Fruit fly (Drosophila melanogaster) whole organism, embryonic: ENCODE measurements around the gene shv.

ENCODE experiments used
- Abd-B ChIP-seq: fragments of 200-800 bp; sonication (Bioruptor generic); optimal IDR thresholded peaks from 2 replicates; lab custom pipeline; 2018; ENCODE audit warnings: missing biosample characterization, mild to moderate bottlenecking, missing genetic modification characterization, moderate library complexity
- CG11093 ChIP-seq: fragments of 200-800 bp; sonication (Bioruptor generic); IDR thresholded peaks from 3 replicates; pipeline ENCODE4 v1.3.6; 2022; ENCODE audit warnings: missing biosample characterization, missing genetic modification characterization
- CG12071 ChIP-seq: fragments of 200-800 bp; sonication (Bioruptor generic); optimal IDR thresholded peaks from 3 replicates; lab custom pipeline; 2018; ENCODE audit warnings: missing biosample characterization, mild to moderate bottlenecking, missing genetic modification characterization
- CG12744 ChIP-seq: fragments of 200-800 bp; sonication (Bioruptor generic); optimal IDR thresholded peaks from 2 replicates; lab custom pipeline; 2016; ENCODE audit warnings: missing biosample characterization, missing genetic modification characterization
- CG14014 ChIP-seq: fragments of 200-800 bp; sonication (Bioruptor generic); IDR thresholded peaks from 2 replicates; pipeline ENCODE4 v1.3.6; 2022; ENCODE audit warnings: missing biosample characterization, missing genetic modification characterization
- CG15479 ChIP-seq: fragments of 200-800 bp; sonication (Bioruptor generic); optimal IDR thresholded peaks from 3 replicates; lab custom pipeline; 2019; ENCODE audit warnings: missing biosample characterization, mild to moderate bottlenecking, missing genetic modification characterization, moderate library complexity
- CG16815 ChIP-seq: fragments of 200-800 bp; sonication (Bioruptor generic); optimal IDR thresholded peaks from 3 replicates; lab custom pipeline; 2017; ENCODE audit warnings: missing biosample characterization, mild to moderate bottlenecking, missing genetic modification characterization
- CG2712 ChIP-seq: fragments of 200-800 bp; optimal IDR thresholded peaks from 3 replicates; lab custom pipeline; 2019; ENCODE audit warnings: missing biosample characterization, mild to moderate bottlenecking, missing genetic modification characterization, moderate library complexity
- CG31224 ChIP-seq: fragments of 200-800 bp; sonication (Bioruptor generic); IDR thresholded peaks from 2 replicates; pipeline ENCODE4 v1.3.6; 2022; ENCODE audit warnings: missing biosample characterization, missing genetic modification characterization
- CG3163 ChIP-seq: fragments of 200-800 bp; sonication (Bioruptor generic); optimal IDR thresholded peaks from 3 replicates; lab custom pipeline; 2016; ENCODE audit warnings: missing biosample characterization, missing genetic modification characterization
- CG3281 ChIP-seq: fragments of 200-800 bp; sonication (Bioruptor generic); optimal IDR thresholded peaks from 3 replicates; lab custom pipeline; 2017; ENCODE audit warnings: missing biosample characterization, mild to moderate bottlenecking, missing genetic modification characterization
- CG33557 ChIP-seq: fragments of 200-800 bp; sonication (Bioruptor generic); optimal IDR thresholded peaks from 2 replicates; lab custom pipeline; 2019; ENCODE audit warnings: missing biosample characterization, mild to moderate bottlenecking, missing genetic modification characterization, moderate library complexity
- CG3995 ChIP-seq: fragments of 200-800 bp; sonication (Bioruptor generic); optimal IDR thresholded peaks from 3 replicates; lab custom pipeline; 2016; ENCODE audit warnings: missing biosample characterization, missing genetic modification characterization
- CG4282 ChIP-seq: fragments of 200-800 bp; sonication (Bioruptor generic); optimal IDR thresholded peaks from 2 replicates; lab custom pipeline; 2016; ENCODE audit warnings: missing biosample characterization, missing genetic modification characterization
- CG4328 ChIP-seq: fragments of 200-800 bp; sonication (Bioruptor generic); optimal IDR thresholded peaks from 3 replicates; lab custom pipeline; 2017; ENCODE audit warnings: missing biosample characterization, missing genetic modification reagents, missing genetic modification characterization
- CG6683 ChIP-seq: fragments of 200-800 bp; sonication (Bioruptor generic); optimal IDR thresholded peaks from 2 replicates; lab custom pipeline; 2017; ENCODE audit warnings: missing biosample characterization, mild to moderate bottlenecking, missing genetic modification characterization, missing genetic modification reagents
- CG7357 ChIP-seq: fragments of 200-800 bp; sonication (Bioruptor generic); IDR thresholded peaks from 3 replicates; pipeline ENCODE4 v1.3.6; 2022; ENCODE audit warnings: missing biosample characterization, missing genetic modification characterization
- CG7745 ChIP-seq: fragments of 200-800 bp; sonication (Bioruptor generic); optimal IDR thresholded peaks from 2 replicates; lab custom pipeline; 2018; ENCODE audit warnings: missing biosample characterization, mild to moderate bottlenecking, missing genetic modification characterization, moderate library complexity
- CG7928 ChIP-seq: fragments of 200-800 bp; sonication (Bioruptor generic); optimal IDR thresholded peaks from 2 replicates; lab custom pipeline; 2017; ENCODE audit warnings: missing biosample characterization, mild to moderate bottlenecking, missing genetic modification characterization
- CG7987 ChIP-seq: fragments of 200-800 bp; sonication (Bioruptor generic); optimal IDR thresholded peaks from 2 replicates; lab custom pipeline; 2018; ENCODE audit warnings: missing biosample characterization, mild to moderate bottlenecking, missing genetic modification characterization, moderate library complexity
- CG8281 ChIP-seq: fragments of 200-800 bp; sonication (Bioruptor generic); optimal IDR thresholded peaks from 2 replicates; lab custom pipeline; 2018; ENCODE audit warnings: missing biosample characterization, mild to moderate bottlenecking, missing genetic modification characterization, moderate library complexity
- CG8359 ChIP-seq: fragments of 200-800 bp; sonication (Bioruptor generic); optimal IDR thresholded peaks from 2 replicates; lab custom pipeline; 2017; ENCODE audit warnings: missing biosample characterization, mild to moderate bottlenecking, missing genetic modification characterization, borderline replicate concordance
- CG8924 ChIP-seq: fragments of 200-800 bp; optimal IDR thresholded peaks from 3 replicates; lab custom pipeline; 2019; ENCODE audit warnings: missing biosample characterization, mild to moderate bottlenecking, missing genetic modification characterization, moderate library complexity
- D19B ChIP-seq: fragments of 200-800 bp; sonication (Bioruptor generic); optimal IDR thresholded peaks from 2 replicates; lab custom pipeline; 2017; ENCODE audit warnings: missing biosample characterization, mild to moderate bottlenecking, missing genetic modification characterization
- Doc2 ChIP-seq: fragments of 200-800 bp; sonication (Bioruptor generic); IDR thresholded peaks from 2 replicates; pipeline ENCODE4 v1.3.6; 2022; ENCODE audit warnings: missing biosample characterization, missing genetic modification characterization
- E2f1 ChIP-seq: fragments of 200-800 bp; sonication (Bioruptor generic); IDR thresholded peaks from 2 replicates; pipeline ENCODE4 v1.3.6; 2022; ENCODE audit warnings: missing biosample characterization, missing genetic modification characterization
- Fer2 ChIP-seq: fragments of 200-800 bp; sonication (Bioruptor generic); optimal IDR thresholded peaks from 2 replicates; lab custom pipeline; 2018; ENCODE audit warnings: missing biosample characterization, mild to moderate bottlenecking, missing genetic modification characterization, moderate library complexity
- Fer3 ChIP-seq: fragments of 200-800 bp; sonication (Bioruptor generic); optimal IDR thresholded peaks from 2 replicates; lab custom pipeline; 2018; ENCODE audit warnings: missing biosample characterization, mild to moderate bottlenecking, missing genetic modification characterization, moderate library complexity
- H15 ChIP-seq: fragments of 200-800 bp; sonication (Bioruptor generic); IDR thresholded peaks from 3 replicates; pipeline ENCODE4 v1.3.6; 2022; ENCODE audit warnings: missing biosample characterization, missing genetic modification characterization
- H2.0 ChIP-seq: fragments of 200-800 bp; sonication (Bioruptor generic); IDR thresholded peaks from 2 replicates; pipeline ENCODE4 v1.3.6; 2022; ENCODE audit warnings: missing biosample characterization, missing genetic modification characterization
- Meics ChIP-seq: fragments of 200-800 bp; sonication (Bioruptor generic); optimal IDR thresholded peaks from 2 replicates; lab custom pipeline; 2017; ENCODE audit warnings: missing biosample characterization, mild to moderate bottlenecking, missing genetic modification characterization
- Oaz ChIP-seq: fragments of 200-800 bp; sonication (Bioruptor generic); IDR thresholded peaks from 2 replicates; pipeline ENCODE4 v1.3.6; 2022; ENCODE audit warnings: missing biosample characterization, missing genetic modification characterization
- Rfx ChIP-seq: fragments of 200-800 bp; sonication (Bioruptor generic); IDR thresholded peaks from 2 replicates; pipeline ENCODE4 v1.3.6; 2022; ENCODE audit warnings: missing biosample characterization, missing genetic modification characterization
- Rx ChIP-seq: fragments of 200-800 bp; sonication (Bioruptor generic); IDR thresholded peaks from 2 replicates; pipeline ENCODE4 v1.3.6; 2022; ENCODE audit warnings: missing biosample characterization, missing genetic modification characterization
- Stat92E ChIP-seq, 3 experiments: fragments of >200 bp in 2 of 3; fragments of 200-800 bp in 1 of 3; sonication (Bioruptor generic) in 1 of 3; optimal IDR thresholded peaks; 2 replicates each; lab custom pipeline; 2017 to 2019; ENCODE audit warnings: missing biosample characterization in 3 of 3, missing genetic modification characterization in 3 of 3, mild to moderate bottlenecking in 1 of 3, moderate library complexity in 1 of 3
- dm ChIP-seq: fragments of 200-800 bp; sonication (Bioruptor generic); optimal IDR thresholded peaks from 3 replicates; lab custom pipeline; 2016; ENCODE audit warnings: missing biosample characterization, missing genetic modification characterization
- gt ChIP-seq: fragments of 200-800 bp; sonication (Bioruptor generic); IDR thresholded peaks from 2 replicates; pipeline ENCODE4 v1.3.6; 2022; ENCODE audit warnings: missing biosample characterization, missing genetic modification characterization
- kni ChIP-seq: fragments of 200-800 bp; sonication (Bioruptor generic); optimal IDR thresholded peaks from 3 replicates; lab custom pipeline; 2017; ENCODE audit warnings: mild to moderate bottlenecking, missing biosample characterization, missing genetic modification reagents, missing genetic modification characterization
- nau ChIP-seq: fragments of 200-800 bp; sonication (Bioruptor generic); optimal IDR thresholded peaks from 3 replicates; lab custom pipeline; 2017; ENCODE audit warnings: missing biosample characterization, mild to moderate bottlenecking, missing genetic modification characterization, missing genetic modification reagents
- pan ChIP-seq, 4 experiments: fragments of >200 bp in 3 of 4; fragments of 200-800 bp in 1 of 4; sonication (Bioruptor generic) in 1 of 4; optimal IDR thresholded peaks in 3 of 4; IDR thresholded peaks in 1 of 4; 2 replicates each; pipeline versions ENCODE4 v1.3.6 to Lab custom; 2017 to 2022; ENCODE audit warnings: missing biosample characterization in 2 of 4, missing genetic modification characterization in 2 of 4, mixed read lengths in 1 of 4
- ro ChIP-seq: fragments of 200-800 bp; sonication (Bioruptor generic); IDR thresholded peaks from 2 replicates; pipeline ENCODE4 v1.3.6; 2022; ENCODE audit warnings: missing biosample characterization, missing genetic modification characterization
- row ChIP-seq: fragments of 200-800 bp; sonication (Bioruptor generic); IDR thresholded peaks from 3 replicates; pipeline ENCODE4 v1.3.6; 2022; ENCODE audit warnings: missing biosample characterization, missing genetic modification characterization
- run ChIP-seq: fragments of 200-800 bp; sonication (Bioruptor generic); optimal IDR thresholded peaks from 3 replicates; lab custom pipeline; 2018; ENCODE audit warnings: missing biosample characterization, mild to moderate bottlenecking, missing genetic modification characterization
- sens ChIP-seq: fragments of 200-800 bp; sonication (Bioruptor generic); peaks from one replicate; lab custom pipeline; 2016; ENCODE audit warnings: missing biosample characterization, missing genetic modification characterization
- so ChIP-seq: fragments of 200-800 bp; sonication (Bioruptor generic); IDR thresholded peaks from 3 replicates; pipeline ENCODE4 v1.3.6; 2022; ENCODE audit warnings: missing biosample characterization, missing genetic modification characterization
- ttk ChIP-seq: fragments of 200-800 bp; sonication (Bioruptor generic); IDR thresholded peaks from 2 replicates; pipeline ENCODE4 v2.1.2; 2022; ENCODE audit warnings: missing biosample characterization, missing genetic modification characterization
- unc-4 ChIP-seq: fragments of 200-800 bp; sonication (Bioruptor generic); IDR thresholded peaks from 2 replicates; pipeline ENCODE4 v1.3.6; 2022; ENCODE audit warnings: missing biosample characterization, missing genetic modification characterization; ENCODE audit not compliant: partially characterized antibody
- vfl ChIP-seq: fragments of 200-800 bp; sonication (Bioruptor generic); optimal IDR thresholded peaks from 2 replicates; lab custom pipeline; 2016; ENCODE audit warnings: missing biosample characterization, missing genetic modification characterization
- zen ChIP-seq: fragments of 200-800 bp; sonication (Bioruptor generic); optimal IDR thresholded peaks from 3 replicates; lab custom pipeline; 2018; ENCODE audit warnings: missing biosample characterization, mild to moderate bottlenecking, missing genetic modification characterization, moderate library complexity

shv gene

dm6 chr2L:470336-470934 is 17.5 kb downstream of the shv start (continued):
- TF ChIP-seq CG15479 (GFP tag; lab: Kevin White, UChicago) (no peak), CG11093 (peak; percentile 66; the same call in 2 of the 3 replicates), ro (GFP tag; lab: Robert Waterston, UW) (0 out of 2 replicates have a peak, but pooled peaks have one; percentile 22), CG3163 (GFP tag; lab: Kevin White, UChicago) (peak; percentile 70), so (GFP tag; lab: Robert Waterston, UW) (peak; percentile 67; the same call in 2 of the 3 replicates), E2f1 (GFP tag; lab: Robert Waterston, UW) (peak; percentile 86), sens (GFP tag; lab: Kevin White, UChicago) (peak; percentile 97), CG6683 (GFP tag; lab: Kevin White, UChicago) (peak; percentile 10), CG12071 (GFP tag; lab: Kevin White, UChicago) (peak; percentile 36), Rfx (0 out of 2 replicates have a peak, but pooled peaks have one; percentile 68), Rx (GFP tag; lab: Robert Waterston, UW) (peak; percentile 68), vfl (GFP tag; lab: Kevin White, UChicago) (peak; percentile 77), zen (tag; lab: Kevin White, UChicago) (peak; percentile 18), ttk (GFP tag; lab: Robert Waterston, UW) (peak; percentile 70; the same call in 1 of the 2 replicates), CG7987 (GFP tag; lab: Kevin White, UChicago) (peak; percentile 35), CG12744 (GFP tag; lab: Kevin White, UChicago) (peak; percentile 74), CG4328 (GFP tag; lab: Kevin White, UChicago) (no peak), CG14014 (GFP tag; lab: Robert Waterston, UW) (peak; percentile 63; the same call in 1 of the 2 replicates), gt (0 out of 2 replicates have a peak, but pooled peaks have one; percentile 27), run (tag; lab: Kevin White, UChicago) (peak; percentile 30), CG3281 (GFP tag; lab: Kevin White, UChicago) (peak; percentile 70), nau (GFP tag; lab: Kevin White, UChicago) (peak; percentile 66), H2.0 (GFP tag; lab: Robert Waterston, UW) (peak; percentile 72), dm (GFP tag; lab: Kevin White, UChicago) (peak; percentile 18), CG7928 (GFP tag; lab: Kevin White, UChicago) (peak; percentile 30), CG7357 (GFP tag; lab: Robert Waterston, UW) (peak; percentile 74), Fer2 (tag; lab: Kevin White, UChicago) (peak; percentile 49), CG8924 (peak; percentile 56), CG16815 (peak; percentile 57), Stat92E (GFP tag; optimal IDR thresholded peaks at IDR 0.05; lab: Kevin White, UChicago) (no peak), row (GFP tag; lab: Robert Waterston, UW) (peak; percentile 95), Abd-B (peak; percentile 81), CG3995 (GFP tag; lab: Kevin White, UChicago) (peak; percentile 41), CG4282 (GFP tag; lab: Kevin White, UChicago) (peak; percentile 80), Fer3 (tag; lab: Kevin White, UChicago) (peak; percentile 79), CG31224 (peak; percentile 63), Doc2 (GFP tag; lab: Robert Waterston, UW) (no peak), CG7745 (tag; lab: Kevin White, UChicago) (no peak), D19B (peak; percentile 100), CG33557 (no peak), Meics (GFP tag; lab: Kevin White, UChicago) (peak; percentile 80), pan (optimal IDR thresholded peaks at IDR 0.05; lab: Kevin White, UChicago) (no peak), pan (GFP tag; optimal IDR thresholded peaks at IDR 0.05 in 1 of 2, IDR thresholded peaks at IDR 0.05 in 1 of 2) (peak in 1 of 2 experiments; percentile 74), kni (GFP tag; lab: Kevin White, UChicago) (peak; percentile 82), unc-4 (no peak), CG8359 (peak; percentile 22), CG2712 (tag; lab: Kevin White, UChicago) (peak; percentile 72), CG8281 (tag; lab: Kevin White, UChicago) (peak; percentile 46), Oaz (GFP tag; lab: Robert Waterston, UW) (peak; percentile 61), H15 (peak; percentile 74)
